Fruit fly (Drosophila melanogaster) whole organism, wandering third instar larva: Measurements from ENCODE around the gene Bro.

Experiments used
- Abd-B ChIP-seq: fragments of >200 bp; optimal IDR thresholded peaks from 2 replicates; lab custom pipeline; 2017; ENCODE audit warnings: missing biosample characterization, missing genetic modification characterization
- brk ChIP-seq: fragments of 200-800 bp; sonication (Bioruptor generic); optimal IDR thresholded peaks from 2 replicates; lab custom pipeline; 2016; ENCODE audit warnings: missing biosample characterization, mild to moderate bottlenecking, missing genetic modification characterization
- dmrt93B ChIP-seq: fragments of 200-800 bp; sonication (Bioruptor generic); optimal IDR thresholded peaks from 2 replicates; lab custom pipeline; 2018; ENCODE audit warnings: missing biosample characterization, mild to moderate bottlenecking, missing genetic modification characterization
- ey ChIP-seq: fragments of 200-800 bp; sonication (Bioruptor generic); optimal IDR thresholded peaks from 2 replicates; lab custom pipeline; 2016; ENCODE audit warnings: missing biosample characterization, missing genetic modification characterization
- fru ChIP-seq: fragments of 200-800 bp; sonication (Bioruptor generic); optimal IDR thresholded peaks from 3 replicates; lab custom pipeline; 2016; ENCODE audit warnings: missing biosample characterization, mild to moderate bottlenecking, missing genetic modification characterization
- jim ChIP-seq: fragments of 175-275, 200-325 bp; sonication (Bioruptor generic); optimal IDR thresholded peaks from 2 replicates; lab custom pipeline; 2016; ENCODE audit warnings: missing biosample characterization, mild to moderate bottlenecking, missing genetic modification characterization
- pan ChIP-seq: fragments of >200 bp; optimal IDR thresholded peaks from 2 replicates; lab custom pipeline; 2017
- psq ChIP-seq: fragments of 200-800 bp; sonication (Bioruptor generic); optimal IDR thresholded peaks from 3 replicates; lab custom pipeline; 2017; ENCODE audit warnings: missing biosample characterization, mild to moderate bottlenecking, missing genetic modification characterization, moderate library complexity
- tai ChIP-seq: sonication (Bioruptor generic); optimal IDR thresholded peaks from 2 replicates; lab custom pipeline; 2016; ENCODE audit warnings: missing biosample characterization, missing genetic modification characterization

DNA sequence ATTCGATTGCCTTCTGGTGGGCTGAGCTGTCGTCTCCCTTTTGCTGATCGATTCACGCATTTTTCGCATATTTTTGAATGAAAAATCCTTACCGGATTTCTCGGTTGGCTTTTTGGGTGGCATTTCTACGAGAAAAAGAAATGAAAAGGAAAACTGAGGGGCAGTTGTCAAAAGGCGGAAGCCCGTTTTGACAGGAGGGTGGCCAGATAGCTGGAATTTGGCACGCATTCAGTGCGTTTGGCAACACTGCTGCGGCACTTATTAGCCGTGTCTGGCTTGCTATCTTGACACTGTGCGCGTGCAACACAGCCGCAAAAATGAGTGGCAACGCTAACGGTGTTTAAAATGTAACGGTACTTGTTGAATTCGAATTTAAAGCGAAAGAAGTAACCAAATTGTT lies 20.8 kb downstream of the Bro start, which contains the start of gene RpL23A:
- TF ChIP-seq dmrt93B (GFP tag; lab: Kevin White, UChicago) (peak; percentile 96), psq (GFP tag; lab: Kevin White, UChicago) (peak; percentile 84), pan (lab: Kevin White, UChicago) (no peak), brk (GFP tag; lab: Kevin White, UChicago) (no peak), jim (peak; percentile 64), tai (GFP tag; lab: Kevin White, UChicago) (no peak), fru (peak; percentile 89), ey (peak; percentile 81), Abd-B (GFP tag; lab: Kevin White, UChicago) (no peak)
